Fruit fly (Drosophila melanogaster) whole organism, embryonic: ENCODE measurements around the gene RabGGTa.

Experiments used
- ATbp ChIP-seq: fragments of 200-800 bp; sonication (Bioruptor generic); optimal IDR thresholded peaks from 2 replicates; lab custom pipeline; 2017; ENCODE audit warnings: missing biosample characterization, mild to moderate bottlenecking, missing genetic modification characterization, missing genetic modification reagents
- Atf-2 ChIP-seq: fragments of 200-800 bp; sonication (Bioruptor generic); optimal IDR thresholded peaks from 2 replicates; lab custom pipeline; 2016; ENCODE audit warnings: missing biosample characterization, missing genetic modification characterization
- CG1024 ChIP-seq: fragments of 200-800 bp; sonication (Bioruptor generic); IDR thresholded peaks from 2 replicates; pipeline ENCODE4 v1.3.6; 2022; ENCODE audit warnings: missing biosample characterization, missing genetic modification characterization
- CG13894 ChIP-seq: fragments of 200-800 bp; sonication (Bioruptor generic); optimal IDR thresholded peaks from 3 replicates; lab custom pipeline; 2018; ENCODE audit warnings: missing biosample characterization, mild to moderate bottlenecking, missing genetic modification characterization, moderate library complexity
- CG14014 ChIP-seq: fragments of 200-800 bp; sonication (Bioruptor generic); IDR thresholded peaks from 2 replicates; pipeline ENCODE4 v1.3.6; 2022; ENCODE audit warnings: missing biosample characterization, missing genetic modification characterization
- CG15073 ChIP-seq: fragments of 200-800 bp; sonication (Bioruptor generic); optimal IDR thresholded peaks from 2 replicates; lab custom pipeline; 2016; ENCODE audit warnings: missing biosample characterization, missing genetic modification characterization
- CG1647 ChIP-seq: fragments of 200-800 bp; sonication (Bioruptor generic); optimal IDR thresholded peaks from 3 replicates; lab custom pipeline; 2016; ENCODE audit warnings: missing biosample characterization, missing genetic modification characterization
- CG17829 ChIP-seq: fragments of 200-800 bp; optimal IDR thresholded peaks from 2 replicates; lab custom pipeline; 2019; ENCODE audit warnings: missing biosample characterization, mild to moderate bottlenecking, missing genetic modification characterization, moderate library complexity
- CG2199 ChIP-seq: fragments of 200-800 bp; sonication (Bioruptor generic); IDR thresholded peaks from 3 replicates; pipeline ENCODE4 v1.3.6; 2022; ENCODE audit warnings: missing biosample characterization, missing genetic modification characterization
- CG2712 ChIP-seq: fragments of 200-800 bp; optimal IDR thresholded peaks from 3 replicates; lab custom pipeline; 2019; ENCODE audit warnings: missing biosample characterization, mild to moderate bottlenecking, missing genetic modification characterization, moderate library complexity
- CG30431 ChIP-seq: fragments of 200-800 bp; sonication (Bioruptor generic); optimal IDR thresholded peaks from 2 replicates; lab custom pipeline; 2017; ENCODE audit warnings: missing biosample characterization, missing genetic modification characterization
- CG3281 ChIP-seq: fragments of 200-800 bp; sonication (Bioruptor generic); optimal IDR thresholded peaks from 3 replicates; lab custom pipeline; 2017; ENCODE audit warnings: missing biosample characterization, mild to moderate bottlenecking, missing genetic modification characterization
- CG4282 ChIP-seq: fragments of 200-800 bp; sonication (Bioruptor generic); optimal IDR thresholded peaks from 2 replicates; lab custom pipeline; 2016; ENCODE audit warnings: missing biosample characterization, missing genetic modification characterization
- CG4360 ChIP-seq: fragments of 200-800 bp; sonication (Bioruptor generic); IDR thresholded peaks from 2 replicates; pipeline ENCODE4 v1.3.6; 2022; ENCODE audit warnings: missing biosample characterization, missing genetic modification characterization
- CG7271 ChIP-seq: fragments of 200-800 bp; sonication (Bioruptor generic); optimal IDR thresholded peaks from 2 replicates; lab custom pipeline; 2018; ENCODE audit warnings: missing biosample characterization, mild to moderate bottlenecking, missing genetic modification characterization, moderate library complexity
- CG8089 ChIP-seq: fragments of 200-800 bp; sonication (Bioruptor generic); optimal IDR thresholded peaks from 3 replicates; lab custom pipeline; 2016; ENCODE audit warnings: missing biosample characterization, missing genetic modification characterization
- CG8290 ChIP-seq, 3 experiments: fragments of 200-800 bp; sonication (Bioruptor generic); optimal IDR thresholded peaks; 2 replicates each; lab custom pipeline; 2016 to 2019; ENCODE audit warnings: missing biosample characterization in 3 of 3, missing genetic modification characterization in 3 of 3, mild to moderate bottlenecking in 2 of 3, moderate library complexity in 1 of 3
- CG8944 ChIP-seq: fragments of 200-800 bp; sonication (Bioruptor generic); optimal IDR thresholded peaks from 3 replicates; lab custom pipeline; 2016; ENCODE audit warnings: missing biosample characterization, missing genetic modification characterization
- CG9609 ChIP-seq: fragments of 200-800 bp; sonication (Bioruptor generic); optimal IDR thresholded peaks from 3 replicates; lab custom pipeline; 2016; ENCODE audit warnings: missing biosample characterization, missing genetic modification characterization
- CG9727 ChIP-seq: fragments of 200-800 bp; sonication (Bioruptor generic); optimal IDR thresholded peaks from 3 replicates; lab custom pipeline; 2017; ENCODE audit warnings: missing biosample characterization, mild to moderate bottlenecking, missing genetic modification characterization
- CG9876 ChIP-seq: fragments of 200-800 bp; sonication (Bioruptor generic); optimal IDR thresholded peaks from 2 replicates; lab custom pipeline; 2016; ENCODE audit warnings: missing biosample characterization, missing genetic modification characterization
- CHES-1-like ChIP-seq: fragments of 200-800 bp; sonication (Bioruptor generic); optimal IDR thresholded peaks from 2 replicates; lab custom pipeline; 2016; ENCODE audit warnings: missing biosample characterization, missing genetic modification characterization
- Dbx ChIP-seq: fragments of 200-800 bp; sonication (Bioruptor generic); IDR thresholded peaks from 3 replicates; pipeline ENCODE4 v1.3.6; 2022; ENCODE audit warnings: missing biosample characterization, missing genetic modification characterization
- Deaf1 ChIP-seq: fragments of 200-800 bp; optimal IDR thresholded peaks from 3 replicates; lab custom pipeline; 2019; ENCODE audit warnings: missing biosample characterization, mild to moderate bottlenecking, missing genetic modification characterization, moderate library complexity
- Fer1 ChIP-seq: fragments of 200-800 bp; sonication (Bioruptor generic); optimal IDR thresholded peaks from 2 replicates; lab custom pipeline; 2017; ENCODE audit warnings: missing biosample characterization, mild to moderate bottlenecking, missing genetic modification characterization
- HmgZ ChIP-seq: fragments of 200-800 bp; sonication (Bioruptor generic); optimal IDR thresholded peaks from 2 replicates; lab custom pipeline; 2018; ENCODE audit warnings: missing biosample characterization, mild to moderate bottlenecking, missing genetic modification characterization
- MESR4 ChIP-seq: fragments of 200-800 bp; sonication (Bioruptor generic); optimal IDR thresholded peaks from 2 replicates; lab custom pipeline; 2018; ENCODE audit warnings: missing biosample characterization, mild to moderate bottlenecking, missing genetic modification characterization, moderate library complexity
- Mad ChIP-seq: fragments of 200-800 bp; sonication (Bioruptor generic); optimal IDR thresholded peaks from 2 replicates; lab custom pipeline; 2016; ENCODE audit warnings: missing biosample characterization, missing genetic modification characterization
- Meics ChIP-seq: fragments of 200-800 bp; sonication (Bioruptor generic); optimal IDR thresholded peaks from 2 replicates; lab custom pipeline; 2017; ENCODE audit warnings: missing biosample characterization, mild to moderate bottlenecking, missing genetic modification characterization
- Nf-YC ChIP-seq: fragments of 200-800 bp; optimal IDR thresholded peaks from 3 replicates; lab custom pipeline; 2019; ENCODE audit warnings: missing biosample characterization, mild to moderate bottlenecking, missing genetic modification characterization, moderate library complexity
- Oli ChIP-seq: fragments of 200-800 bp; sonication (Bioruptor generic); optimal IDR thresholded peaks from 2 replicates; lab custom pipeline; 2018; ENCODE audit warnings: missing biosample characterization, mild to moderate bottlenecking, missing genetic modification characterization, moderate library complexity
- Rx ChIP-seq: fragments of 200-800 bp; sonication (Bioruptor generic); IDR thresholded peaks from 2 replicates; pipeline ENCODE4 v1.3.6; 2022; ENCODE audit warnings: missing biosample characterization, missing genetic modification characterization
- Six4 ChIP-seq: fragments of 200-800 bp; sonication (Bioruptor generic); optimal IDR thresholded peaks from 2 replicates; lab custom pipeline; 2016; ENCODE audit warnings: missing biosample characterization, missing genetic modification characterization
- Stat92E ChIP-seq, 3 experiments: fragments of >200 bp in 2 of 3; fragments of 200-800 bp in 1 of 3; sonication (Bioruptor generic) in 1 of 3; optimal IDR thresholded peaks; 2 replicates each; lab custom pipeline; 2017 to 2019; ENCODE audit warnings: missing biosample characterization in 3 of 3, missing genetic modification characterization in 3 of 3, mild to moderate bottlenecking in 1 of 3, moderate library complexity in 1 of 3
- al ChIP-seq: fragments of 200-800 bp; sonication (Bioruptor generic); IDR thresholded peaks from 2 replicates; pipeline ENCODE4 v1.3.6; 2022; ENCODE audit warnings: missing biosample characterization, missing genetic modification characterization
- jigr1 ChIP-seq: fragments of 200-800 bp; sonication (Bioruptor generic); IDR thresholded peaks from 3 replicates; pipeline ENCODE4 v1.3.6; 2022; ENCODE audit warnings: missing biosample characterization, missing genetic modification characterization
- lilli ChIP-seq: fragments of 200-800 bp; sonication (Bioruptor generic); optimal IDR thresholded peaks from 3 replicates; lab custom pipeline; 2016; ENCODE audit warnings: missing biosample characterization, missing genetic modification characterization
- lov ChIP-seq, 2 experiments: fragments of 200-800 bp in 1 of 2; fragments of >200 bp in 1 of 2; sonication (Bioruptor generic) in 1 of 2; IDR thresholded peaks in 1 of 2; optimal IDR thresholded peaks in 1 of 2; 2 replicates in 1 of 2; 3 replicates in 1 of 2; pipeline versions ENCODE4 v1.3.6 to Lab custom; 2017 to 2022; ENCODE audit warnings: missing biosample characterization in 1 of 2, missing genetic modification characterization in 1 of 2
- mirr ChIP-seq: fragments of 200-800 bp; sonication (Bioruptor generic); optimal IDR thresholded peaks from 3 replicates; lab custom pipeline; 2018; ENCODE audit warnings: missing biosample characterization, mild to moderate bottlenecking, missing genetic modification characterization
- nmo ChIP-seq: fragments of 200-800 bp; sonication (Bioruptor generic); optimal IDR thresholded peaks from 2 replicates; lab custom pipeline; 2018; ENCODE audit warnings: missing biosample characterization, mild to moderate bottlenecking, missing genetic modification characterization, moderate library complexity
- otp ChIP-seq: fragments of 200-800 bp; sonication (Bioruptor generic); IDR thresholded peaks from 3 replicates; pipeline ENCODE4, ENCODE4 v1.3.6; 2022; ENCODE audit warnings: missing biosample characterization, missing genetic modification characterization
- pan ChIP-seq, 4 experiments: fragments of >200 bp in 3 of 4; fragments of 200-800 bp in 1 of 4; sonication (Bioruptor generic) in 1 of 4; optimal IDR thresholded peaks in 3 of 4; IDR thresholded peaks in 1 of 4; 2 replicates each; pipeline versions ENCODE4 v1.3.6 to Lab custom; 2017 to 2022; ENCODE audit warnings: missing biosample characterization in 2 of 4, missing genetic modification characterization in 2 of 4, mixed read lengths in 1 of 4
- pros ChIP-seq: fragments of 200-800 bp; sonication (Bioruptor generic); optimal IDR thresholded peaks from 3 replicates; lab custom pipeline; 2019; ENCODE audit warnings: missing biosample characterization, mild to moderate bottlenecking, missing genetic modification characterization, moderate library complexity
- so ChIP-seq: fragments of 200-800 bp; sonication (Bioruptor generic); IDR thresholded peaks from 3 replicates; pipeline ENCODE4 v1.3.6; 2022; ENCODE audit warnings: missing biosample characterization, missing genetic modification characterization
- sqz ChIP-seq: fragments of 200-800 bp; sonication (Bioruptor generic); optimal IDR thresholded peaks from 3 replicates; lab custom pipeline; 2018; ENCODE audit warnings: missing biosample characterization, mild to moderate bottlenecking, missing genetic modification characterization
- trem ChIP-seq: fragments of 200-800 bp; optimal IDR thresholded peaks from 3 replicates; lab custom pipeline; 2019; ENCODE audit warnings: missing biosample characterization, mild to moderate bottlenecking, missing genetic modification characterization, moderate library complexity
- unc-4 ChIP-seq: fragments of 200-800 bp; sonication (Bioruptor generic); IDR thresholded peaks from 2 replicates; pipeline ENCODE4 v1.3.6; 2022; ENCODE audit warnings: missing biosample characterization, missing genetic modification characterization; ENCODE audit not compliant: partially characterized antibody
- zf30C ChIP-seq: fragments of 200-800 bp; sonication (Bioruptor generic); optimal IDR thresholded peaks from 3 replicates; lab custom pipeline; 2018; ENCODE audit warnings: missing biosample characterization, mild to moderate bottlenecking, missing genetic modification characterization

Gene RabGGTa

DNA sequence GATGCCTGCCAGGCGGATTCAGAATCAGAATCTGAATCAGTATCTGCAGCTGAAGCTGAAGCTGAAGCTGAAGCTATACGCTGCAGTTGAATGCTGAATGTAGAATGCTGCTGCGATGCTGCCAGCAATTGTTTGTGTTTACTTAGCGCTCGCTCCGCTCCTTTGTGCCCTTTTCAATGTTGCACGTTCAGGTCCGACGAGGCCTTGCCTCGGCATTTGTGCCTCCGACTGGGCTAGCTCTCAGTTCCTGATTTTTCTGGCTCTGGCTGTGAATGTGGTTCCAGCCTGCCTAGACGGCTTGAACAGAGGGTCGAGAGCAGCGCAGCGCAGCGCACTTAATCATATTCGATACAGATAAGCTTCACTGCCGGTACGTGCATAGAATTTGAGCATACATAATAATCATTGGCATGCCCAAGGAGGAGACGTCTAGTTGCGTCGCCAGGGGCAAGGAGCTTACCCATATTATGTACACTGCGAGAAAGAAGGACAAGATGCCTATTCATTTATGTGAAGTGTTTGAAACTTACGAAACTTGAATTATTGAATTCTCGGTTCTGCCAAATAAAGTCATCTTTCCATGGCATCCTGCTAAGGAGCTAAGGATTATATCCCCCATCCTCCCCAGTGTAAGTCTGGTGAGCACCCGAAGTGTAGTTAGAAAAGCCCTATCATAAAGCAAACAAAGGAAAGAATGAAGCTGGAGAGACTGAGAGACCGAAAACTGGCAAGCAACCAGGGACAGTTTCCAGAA lies 7.2 kb upstream of the RabGGTa start (continued):
- TF ChIP-seq Nf-YC = no peak
- no peak for TF ChIP-seq Stat92E (GFP tag; optimal IDR thresholded peaks at IDR 0.05; lab: Kevin White, UChicago)
- TF ChIP-seq Deaf1 (tag; lab: Kevin White, UChicago) = no peak
- no peak for TF ChIP-seq CG30431 (GFP tag; lab: Kevin White, UChicago)
- no peak for TF ChIP-seq jigr1 (GFP tag; lab: Robert Waterston, UW)
- TF ChIP-seq pros (GFP tag; lab: Kevin White, UChicago) = no peak
- TF ChIP-seq al = no peak
- TF ChIP-seq ATbp (GFP tag; lab: Kevin White, UChicago) = no peak
- TF ChIP-seq CG8944 (GFP tag; lab: Kevin White, UChicago) = no peak
- peak; percentile 24 for TF ChIP-seq Six4
- no peak for TF ChIP-seq MESR4 (GFP tag; lab: Kevin White, UChicago)
- TF ChIP-seq Dbx = no peak
- TF ChIP-seq Rx (GFP tag; lab: Robert Waterston, UW) = no peak
- TF ChIP-seq lov (optimal IDR thresholded peaks at IDR 0.05; lab: Kevin White, UChicago) = no peak
- no peak for TF ChIP-seq lov (GFP tag; IDR thresholded peaks at IDR 0.05; lab: Robert Waterston, UW)
- TF ChIP-seq CG7271 (tag; lab: Kevin White, UChicago) = no peak
- peak; percentile 19 for TF ChIP-seq CG13894 (tag; lab: Kevin White, UChicago)
- peak; percentile 18 for TF ChIP-seq Oli (tag; lab: Kevin White, UChicago)
- TF ChIP-seq sqz (GFP tag; lab: Kevin White, UChicago) = no peak
- 0 out of 3 replicates have a peak, but pooled peaks have one; percentile 17 for TF ChIP-seq otp (GFP tag; lab: Robert Waterston, UW)
- no peak for TF ChIP-seq CG15073
- TF ChIP-seq lilli (GFP tag; lab: Kevin White, UChicago) = no peak
- no peak for TF ChIP-seq HmgZ (tag; lab: Kevin White, UChicago)
- TF ChIP-seq CG2199 = peak; percentile 53; the same call in 2 of the 3 replicates
- TF ChIP-seq trem (tag; lab: Kevin White, UChicago) = no peak
- no peak for TF ChIP-seq CG9727 (GFP tag; lab: Kevin White, UChicago)
- no peak for TF ChIP-seq so (GFP tag; lab: Robert Waterston, UW)
- TF ChIP-seq CG4360 (GFP tag; lab: Robert Waterston, UW) = no peak
- no peak for TF ChIP-seq unc-4 (GFP tag; lab: Robert Waterston, UW)
- TF ChIP-seq CG8290 (GFP tag; optimal IDR thresholded peaks at IDR 0.05; lab: Kevin White, UChicago) = no peak
- peak in 1 of 2 experiments; percentile 48 for TF ChIP-seq CG8290 (tag; optimal IDR thresholded peaks at IDR 0.05; lab: Kevin White, UChicago)
- no peak for TF ChIP-seq CG1024
- TF ChIP-seq CHES-1-like (GFP tag; lab: Kevin White, UChicago) = no peak
- TF ChIP-seq CG3281 (GFP tag; lab: Kevin White, UChicago) = peak; percentile 20
- no peak for TF ChIP-seq CG14014 (GFP tag; lab: Robert Waterston, UW)
- no peak for TF ChIP-seq pan (optimal IDR thresholded peaks at IDR 0.05; lab: Kevin White, UChicago)
- peak in 1 of 2 experiments; percentile 4 for TF ChIP-seq pan (GFP tag; optimal IDR thresholded peaks at IDR 0.05 in 1 of 2, IDR thresholded peaks at IDR 0.05 in 1 of 2)
- TF ChIP-seq CG17829 (tag; lab: Kevin White, UChicago) = peak; percentile 27
- no peak for TF ChIP-seq CG9876 (GFP tag; lab: Kevin White, UChicago)
- TF ChIP-seq CG2712 (tag; lab: Kevin White, UChicago) = peak; percentile 39
- peak; percentile 40 for TF ChIP-seq Fer1
- TF ChIP-seq Meics (GFP tag; lab: Kevin White, UChicago) = no peak
- no peak for TF ChIP-seq mirr (GFP tag; lab: Kevin White, UChicago)
- no peak for TF ChIP-seq CG4282
- TF ChIP-seq CG9609 = no peak
- no peak for TF ChIP-seq CG1647
- peak; percentile 38 for TF ChIP-seq nmo (GFP tag; lab: Kevin White, UChicago)
- no peak for TF ChIP-seq Mad (GFP tag; lab: Kevin White, UChicago)
- no peak for TF ChIP-seq Atf-2 (GFP tag; lab: Kevin White, UChicago)
- peak; percentile 11 for TF ChIP-seq CG8089
- TF ChIP-seq zf30C = peak; percentile 49
